Worm (Caenorhabditis elegans) whole organism, L2 larva: ENCODE data around the gene K09E4.3.

Experiments
- C34F6.9 ChIP-seq: fragments of 150-350 bp; optimal IDR thresholded peaks from 2 replicates; lab custom pipeline; 2014; ENCODE audit warnings: missing biosample characterization, missing genetic modification characterization
- F13H6.1 ChIP-seq: sonication (generic microtip); optimal IDR thresholded peaks from 2 replicates; lab custom pipeline; 2016; ENCODE audit warnings: missing genetic modification characterization, missing compliant biosample characterization
- R02D3.7 ChIP-seq: fragments of 150-350 bp; optimal IDR thresholded peaks from 2 replicates; lab custom pipeline; 2014; ENCODE audit warnings: missing biosample characterization, missing genetic modification characterization
- Y55F3AM.14 ChIP-seq: fragments of 200-800 bp; sonication (Bioruptor generic); optimal IDR thresholded peaks from 2 replicates; lab custom pipeline; 2018; ENCODE audit warnings: mild to moderate bottlenecking, missing genetic modification characterization, missing compliant biosample characterization
- ZK546.5 ChIP-seq: sonication (generic microtip); optimal IDR thresholded peaks from 2 replicates; lab custom pipeline; 2017; ENCODE audit warnings: missing biosample characterization, missing genetic modification characterization
- alr-1 ChIP-seq: fragments of 150-350 bp; optimal IDR thresholded peaks from 2 replicates; lab custom pipeline; 2014; ENCODE audit warnings: missing biosample characterization, missing genetic modification characterization
- aly-2 ChIP-seq: fragments of 150-350 bp; optimal IDR thresholded peaks from 2 replicates; lab custom pipeline; 2014; ENCODE audit warnings: missing biosample characterization, missing genetic modification characterization
- ama-1 ChIP-seq: fragments of 150-350 bp; optimal IDR thresholded peaks from 2 replicates; lab custom pipeline; 2018; ENCODE audit warnings: inconsistent platforms
- blmp-1 ChIP-seq: sonication (generic microtip); optimal IDR thresholded peaks from 2 replicates; lab custom pipeline; 2017; ENCODE audit warnings: missing genetic modification characterization, mild to moderate bottlenecking, missing compliant biosample characterization, antibody characterized with exemption, moderate library complexity; ENCODE audit not compliant: insufficient read depth
- ceh-16 ChIP-seq: fragments of 150-350 bp; optimal IDR thresholded peaks from 2 replicates; lab custom pipeline; 2014; ENCODE audit warnings: missing biosample characterization, missing genetic modification characterization
- ceh-82 ChIP-seq: fragments of 150-350 bp; optimal IDR thresholded peaks from 2 replicates; lab custom pipeline; 2014; ENCODE audit warnings: missing biosample characterization, missing genetic modification characterization
- crh-2 ChIP-seq: sonication (generic microtip); optimal IDR thresholded peaks from 2 replicates; lab custom pipeline; 2017; ENCODE audit warnings: missing biosample characterization, missing genetic modification characterization
- dmd-4 ChIP-seq: sonication (generic microtip); optimal IDR thresholded peaks from 2 replicates; lab custom pipeline; 2017; ENCODE audit warnings: missing biosample characterization, missing genetic modification characterization
- elt-1 ChIP-seq: fragments of 150-350 bp; optimal IDR thresholded peaks from 2 replicates; lab custom pipeline; 2014; ENCODE audit warnings: missing biosample characterization, missing genetic modification characterization
- gmeb-1 ChIP-seq: fragments of 150-350 bp; optimal IDR thresholded peaks from 2 replicates; lab custom pipeline; 2014; ENCODE audit warnings: missing biosample characterization, missing genetic modification characterization
- lin-11 ChIP-seq: fragments of 150-350 bp; sonication (generic microtip); optimal IDR thresholded peaks from 2 replicates; lab custom pipeline; 2014; ENCODE audit warnings: missing biosample characterization, missing genetic modification characterization, inconsistent platforms, mixed read lengths
- lin-39 ChIP-seq: fragments of 150-350 bp; optimal IDR thresholded peaks from 2 replicates; lab custom pipeline; 2014; ENCODE audit warnings: missing biosample characterization, missing genetic modification reagents, missing genetic modification characterization
- lsy-2 ChIP-seq, 2 experiments: fragments of 150-350 bp in 1 of 2; sonication (generic microtip) in 1 of 2; optimal IDR thresholded peaks; 2 replicates each; lab custom pipeline; 2014 to 2017; ENCODE audit warnings: missing biosample characterization in 2 of 2, missing genetic modification characterization in 2 of 2
- mdl-1 ChIP-seq, 2 experiments: fragments of 150-350 bp in 1 of 2; sonication (generic microtip) in 1 of 2; optimal IDR thresholded peaks; 2 replicates each; lab custom pipeline; 2017; ENCODE audit warnings: missing biosample characterization in 2 of 2, missing genetic modification characterization in 2 of 2
- nhr-10 ChIP-seq: sonication (generic microtip); optimal IDR thresholded peaks from 2 replicates; lab custom pipeline; 2017; ENCODE audit warnings: missing biosample characterization, missing genetic modification characterization
- nhr-11 ChIP-seq: fragments of 150-350 bp; optimal IDR thresholded peaks from 2 replicates; lab custom pipeline; 2014; ENCODE audit warnings: missing biosample characterization, missing genetic modification characterization
- nhr-21 ChIP-seq: fragments of 150-350 bp; optimal IDR thresholded peaks from 2 replicates; lab custom pipeline; 2014; ENCODE audit warnings: missing biosample characterization, missing genetic modification characterization
- nhr-23 ChIP-seq: fragments of 150-350 bp; optimal IDR thresholded peaks from 2 replicates; lab custom pipeline; 2014; ENCODE audit warnings: missing biosample characterization, missing genetic modification reagents, missing genetic modification characterization
- nhr-237 ChIP-seq: fragments of 150-350 bp; optimal IDR thresholded peaks from 2 replicates; lab custom pipeline; 2014; ENCODE audit warnings: missing biosample characterization, missing genetic modification characterization
- nhr-6 ChIP-seq: fragments of 150-350 bp; optimal IDR thresholded peaks from 2 replicates; lab custom pipeline; 2014; ENCODE audit warnings: missing biosample characterization, missing genetic modification characterization
- nhr-77 ChIP-seq: fragments of 150-350 bp; optimal IDR thresholded peaks from 2 replicates; lab custom pipeline; 2014; ENCODE audit warnings: missing biosample characterization, missing genetic modification characterization
- peb-1 ChIP-seq: fragments of 150-350 bp; optimal IDR thresholded peaks from 2 replicates; lab custom pipeline; 2014; ENCODE audit warnings: missing biosample characterization, missing genetic modification characterization
- sem-4 ChIP-seq: fragments of 150-350 bp; optimal IDR thresholded peaks from 2 replicates; lab custom pipeline; 2014; ENCODE audit warnings: missing biosample characterization, missing genetic modification reagents, missing genetic modification characterization
- skn-1 ChIP-seq: sonication (generic microtip); optimal IDR thresholded peaks from 2 replicates; lab custom pipeline; 2017; ENCODE audit warnings: missing biosample characterization, missing genetic modification characterization
- sma-9 ChIP-seq, 2 experiments: fragments of 150-350 bp in 1 of 2; sonication (generic microtip) in 1 of 2; optimal IDR thresholded peaks; 2 replicates each; lab custom pipeline; 2014 to 2016; ENCODE audit warnings: missing genetic modification characterization in 2 of 2, mild to moderate bottlenecking in 1 of 2, missing biosample characterization in 1 of 2, missing compliant biosample characterization in 1 of 2, missing genetic modification reagents in 1 of 2, moderate library complexity in 1 of 2
- snpc-4 ChIP-seq: fragments of 150-350 bp; optimal IDR thresholded peaks from 2 replicates; lab custom pipeline; 2014; ENCODE audit warnings: missing biosample characterization, missing genetic modification characterization
- unc-39 ChIP-seq: fragments of 150-350 bp; optimal IDR thresholded peaks from 2 replicates; lab custom pipeline; 2014; ENCODE audit warnings: missing biosample characterization, missing genetic modification characterization
- unc-55 ChIP-seq: fragments of 150-350 bp; sonication (generic microtip); optimal IDR thresholded peaks from 3 replicates; lab custom pipeline; 2014; ENCODE audit warnings: missing biosample characterization, missing genetic modification reagents, missing genetic modification characterization
- unc-62 ChIP-seq: fragments of 150-350 bp; optimal IDR thresholded peaks from 2 replicates; lab custom pipeline; 2014; ENCODE audit warnings: missing biosample characterization, missing genetic modification reagents, missing genetic modification characterization
- zag-1 ChIP-seq: fragments of 150-350 bp; optimal IDR thresholded peaks from 2 replicates; lab custom pipeline; 2014; ENCODE audit warnings: missing biosample characterization, missing genetic modification characterization
- ztf-1 ChIP-seq: fragments of 200-800 bp; sonication (Bioruptor generic); conservative IDR thresholded peaks from 2 replicates; pipeline ENCODE4 v1.3.6; 2022; ENCODE audit warnings: missing genetic modification characterization, missing compliant biosample characterization
- ztf-11 ChIP-seq: sonication (generic microtip); optimal IDR thresholded peaks from 2 replicates; lab custom pipeline; 2017; ENCODE audit warnings: missing biosample characterization, missing genetic modification characterization
- ztf-4 ChIP-seq: fragments of 150-350 bp; optimal IDR thresholded peaks from 2 replicates; lab custom pipeline; 2014; ENCODE audit warnings: missing biosample characterization, missing genetic modification characterization

The K09E4.3 gene

DNA sequence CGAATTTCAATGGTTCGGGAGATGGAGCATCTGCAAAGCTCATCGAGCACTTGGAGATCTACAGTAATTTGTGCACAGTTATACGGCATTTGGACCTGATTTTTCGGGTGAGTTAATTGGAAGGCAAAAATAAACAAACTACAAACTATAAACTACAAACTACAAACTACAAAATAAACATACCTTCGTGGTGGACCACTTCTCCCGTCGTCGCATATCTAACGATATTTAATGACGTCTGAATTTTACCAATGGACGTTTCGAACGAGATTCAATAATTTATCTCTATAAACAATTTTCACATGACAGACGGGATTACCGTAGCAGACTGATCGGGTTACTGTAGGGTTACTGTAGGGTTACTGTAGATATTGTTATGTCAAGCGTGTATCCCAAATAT lies 20.6 kb downstream of the K09E4.3 start:
- no peak for TF ChIP-seq gmeb-1 (tag; lab: Kevin White, UChicago)
- TF ChIP-seq ceh-16 (tag; lab: Kevin White, UChicago): no peak
- no peak for TF ChIP-seq Y55F3AM.14 (GFP tag; lab: Kevin White, UChicago)
- no peak for TF ChIP-seq snpc-4 (tag; lab: Kevin White, UChicago)
- no peak for TF ChIP-seq skn-1 (tag; lab: Kevin White, UChicago)
- no peak for TF ChIP-seq lsy-2 (tag; optimal IDR thresholded peaks at IDR 0.05; lab: Kevin White, UChicago)
- TF ChIP-seq zag-1: no peak
- TF ChIP-seq unc-39 (tag; lab: Kevin White, UChicago): no peak
- TF ChIP-seq F13H6.1: no peak
- no peak for TF ChIP-seq aly-2 (tag; lab: Kevin White, UChicago)
- no peak for TF ChIP-seq ztf-1 (GFP tag; lab: Robert Waterston, UW)
- TF ChIP-seq nhr-23 (tag; lab: Kevin White, UChicago): no peak
- no peak for TF ChIP-seq sma-9 (GFP tag; optimal IDR thresholded peaks at IDR 0.05; lab: Kevin White, UChicago)
- no peak for TF ChIP-seq sma-9 (tag; optimal IDR thresholded peaks at IDR 0.05; lab: Kevin White, UChicago)
- no peak for TF ChIP-seq unc-62 (GFP tag; lab: Kevin White, UChicago)
- no peak for TF ChIP-seq alr-1 (tag; lab: Kevin White, UChicago)
- TF ChIP-seq nhr-77 (tag; lab: Kevin White, UChicago): no peak

ce11 chrII:14104470-14104869 lies 22.3 kb downstream of the K09E4.3 start, which contains the start of gene gur-4:
Gene gur-4 (plus strand): TSS chrII:14104770.
- TF ChIP-seq ztf-1 (GFP tag; lab: Robert Waterston, UW): no peak
- no peak for TF ChIP-seq sem-4 (tag; lab: Kevin White, UChicago)
- TF ChIP-seq ceh-82 (tag; lab: Kevin White, UChicago): no peak
- TF ChIP-seq R02D3.7 (tag; lab: Kevin White, UChicago): no peak
- TF ChIP-seq peb-1: no peak
- TF ChIP-seq nhr-6 (tag; lab: Kevin White, UChicago): no peak
- TF ChIP-seq nhr-237 (tag; lab: Kevin White, UChicago): no peak
- TF ChIP-seq C34F6.9 (tag; lab: Kevin White, UChicago): no peak
- TF ChIP-seq unc-39 (tag; lab: Kevin White, UChicago): no peak
- TF ChIP-seq dmd-4: no peak
- no peak for TF ChIP-seq ztf-4 (tag; lab: Kevin White, UChicago)
- TF ChIP-seq zag-1: no peak
- no peak for TF ChIP-seq nhr-11 (tag; lab: Kevin White, UChicago)
- TF ChIP-seq sma-9 (GFP tag; optimal IDR thresholded peaks at IDR 0.05; lab: Kevin White, UChicago): no peak
- no peak for TF ChIP-seq sma-9 (tag; optimal IDR thresholded peaks at IDR 0.05; lab: Kevin White, UChicago)
- TF ChIP-seq ama-1 (lab: Kevin White, UChicago): no peak
- no peak for TF ChIP-seq snpc-4 (tag; lab: Kevin White, UChicago)
- TF ChIP-seq crh-2: no peak
- TF ChIP-seq F13H6.1: no peak
- no peak for TF ChIP-seq lin-11 (tag; lab: Kevin White, UChicago)

ce11 chrII:14102112-14102511 lies 24.6 kb downstream of the K09E4.3 start:
- TF ChIP-seq blmp-1 (tag; lab: Kevin White, UChicago) (no peak), nhr-10 (tag; lab: Kevin White, UChicago) (no peak), sem-4 (tag; lab: Kevin White, UChicago) (no peak), lin-39 (tag; lab: Kevin White, UChicago) (no peak), C34F6.9 (tag; lab: Kevin White, UChicago) (peak; percentile 53), ztf-1 (GFP tag; lab: Robert Waterston, UW) (no peak), lsy-2 (tag; optimal IDR thresholded peaks at IDR 0.05; lab: Kevin White, UChicago) (peak in 1 of 2 experiments; percentile 11), elt-1 (tag; lab: Kevin White, UChicago) (no peak), nhr-21 (tag; lab: Kevin White, UChicago) (no peak), unc-55 (GFP tag; lab: Kevin White, UChicago) (peak; percentile 30)
- TF ChIP-seq, all 48 proteins: peak for 3

DNA sequence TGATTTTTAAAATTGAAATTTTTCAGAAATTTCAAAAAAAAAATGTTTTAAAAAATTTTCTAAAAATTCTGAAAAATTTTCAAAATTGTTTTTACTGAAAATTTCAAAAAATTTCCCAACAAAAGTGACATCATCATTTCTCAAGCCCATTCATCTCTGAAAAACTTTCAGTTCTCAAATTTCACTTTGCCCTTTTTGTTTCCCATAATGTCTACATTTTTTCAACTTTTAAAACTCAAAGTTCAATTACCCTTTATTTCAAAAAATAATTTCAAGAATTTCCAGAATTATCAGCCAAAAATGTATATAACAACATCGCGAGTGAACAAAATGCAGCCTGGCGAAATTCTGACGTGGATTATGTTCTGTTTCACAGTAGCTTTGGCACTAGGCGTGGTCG lies 25.8 kb downstream of the K09E4.3 start, which contains the start of gene bkip-1:
bkip-1 (plus strand) TSS at position 301 of the 400 bp plus-strand sequence.
- TF ChIP-seq unc-39 (tag; lab: Kevin White, UChicago) (no peak), ZK546.5 (tag; lab: Kevin White, UChicago) (no peak), mdl-1 (tag; optimal IDR thresholded peaks at IDR 0.05; lab: Kevin White, UChicago) (no peak), ztf-11 (tag; lab: Kevin White, UChicago) (no peak), sem-4 (tag; lab: Kevin White, UChicago) (no peak), ama-1 (lab: Kevin White, UChicago) (no peak), ceh-16 (tag; lab: Kevin White, UChicago) (no peak), C34F6.9 (tag; lab: Kevin White, UChicago) (no peak), gmeb-1 (tag; lab: Kevin White, UChicago) (no peak)
